Fruit fly (Drosophila melanogaster): ENCODE measurements around the gene mbm.

DNA sequence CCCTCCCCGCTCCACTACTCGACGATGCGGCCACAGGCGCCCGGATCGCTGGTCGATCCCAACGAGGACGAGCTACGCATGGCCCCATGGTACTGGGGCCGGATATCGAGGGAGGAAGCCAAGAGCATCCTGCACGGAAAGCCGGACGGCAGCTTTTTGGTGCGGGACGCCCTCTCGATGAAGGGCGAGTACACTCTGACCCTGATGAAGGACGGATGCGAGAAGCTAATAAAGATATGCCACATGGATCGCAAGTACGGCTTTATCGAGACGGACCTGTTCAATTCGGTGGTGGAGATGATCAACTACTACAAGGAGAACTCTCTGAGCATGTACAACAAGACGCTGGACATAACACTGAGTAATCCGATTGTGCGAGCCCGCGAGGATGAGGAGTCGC is 25.5 kb upstream of the mbm start:
- no peak for TF ChIP-seq CG8478 (optimal IDR thresholded peaks at IDR 0.05)
- no peak for TF ChIP-seq psq (optimal IDR thresholded peaks at IDR 0.05)
